Fruit fly (Drosophila melanogaster): ENCODE results near the gene Scsalpha1.

The Scsalpha1 gene

dm6 chr3L:3806330-3806729 lies 7.7 kb upstream of the Scsalpha1 start, which contains the start of the genes CG32264, ntc and IntS10 (continued):
- peak; percentile 17 for TF ChIP-seq Deaf1 (tag; optimal IDR thresholded peaks at IDR 0.05)
- TF ChIP-seq Xbp1 (GFP tag; optimal IDR thresholded peaks at IDR 0.05) = peak; percentile 81
- TF ChIP-seq CG11560 (tag; IDR thresholded peaks at IDR 0.05) = peak; percentile 31; the same call in 2 of the 3 replicates
- peak; percentile 67 for TF ChIP-seq CG14014 (GFP tag; IDR thresholded peaks at IDR 0.05)
- TF ChIP-seq CG7357 (GFP tag; IDR thresholded peaks at IDR 0.05) = no peak
- peak; percentile 7 for TF ChIP-seq CG6254 (GFP tag; optimal IDR thresholded peaks at IDR 0.05)
- TF ChIP-seq CG14667 (GFP tag; IDR thresholded peaks at IDR 0.05) = no peak
- peak; percentile 67 for TF ChIP-seq CG13296 (GFP tag; optimal IDR thresholded peaks at IDR 0.05)
- no peak for TF ChIP-seq CG17328 (GFP tag; IDR thresholded peaks at IDR 0.05)
- no peak for TF ChIP-seq vnd (GFP tag; IDR thresholded peaks at IDR 0.05; ENCODE audit: partially characterized antibody)
- 0 out of 2 replicates have a peak, but pooled peaks have one; percentile 20 for TF ChIP-seq H2.0 (GFP tag; IDR thresholded peaks at IDR 0.05)
- TF ChIP-seq C15 (GFP tag; IDR thresholded peaks at IDR 0.05) = no peak
- TF ChIP-seq CG8765 (GFP tag; IDR thresholded peaks at IDR 0.05) = no peak
- no peak for TF ChIP-seq oc (tag; optimal IDR thresholded peaks at IDR 0.05)
- no peak for TF ChIP-seq CG3726 (GFP tag; IDR thresholded peaks at IDR 0.05)
- no peak for TF ChIP-seq CkIIα-i1 (GFP tag; IDR thresholded peaks at IDR 0.05)
- no peak for TF ChIP-seq CG17802 (tag; optimal IDR thresholded peaks at IDR 0.05)
- peak; percentile 60 for TF ChIP-seq NFAT (GFP tag; IDR thresholded peaks at IDR 0.05)
- peak; percentile 45 for TF ChIP-seq Oli (tag; optimal IDR thresholded peaks at IDR 0.05)
- TF ChIP-seq CG11723 (GFP tag; optimal IDR thresholded peaks at IDR 0.05) = peak; percentile 47
- TF ChIP-seq Hand (GFP tag; optimal IDR thresholded peaks at IDR 0.05) = no peak
- TF ChIP-seq sob (GFP tag; IDR thresholded peaks at IDR 0.05) = peak; percentile 77
- peak; percentile 48 to 93 for TF ChIP-seq crp (GFP tag; optimal IDR thresholded peaks at IDR 0.05)
- peak; percentile 41 for TF ChIP-seq CG11398 (GFP tag; optimal IDR thresholded peaks at IDR 0.05)
- TF ChIP-seq Ravus (GFP tag; IDR thresholded peaks at IDR 0.05) = no peak
- peak; percentile 68 for TF ChIP-seq crc (GFP tag; optimal IDR thresholded peaks at IDR 0.05)
- TF ChIP-seq ro (GFP tag; IDR thresholded peaks at IDR 0.05) = no peak
- 0 out of 3 replicates have a peak, but pooled peaks have one; percentile 25 for TF ChIP-seq zfh1 (GFP tag; IDR thresholded peaks at IDR 0.05)
- TF ChIP-seq org-1 (GFP tag; optimal IDR thresholded peaks at IDR 0.05) = peak; percentile 43
- peak; percentile 4 for TF ChIP-seq odd (GFP tag; optimal IDR thresholded peaks at IDR 0.05)
- TF ChIP-seq CG3065 (GFP tag; optimal IDR thresholded peaks at IDR 0.05) = peak; percentile 22
- peak; percentile 86 for TF ChIP-seq nmo (GFP tag; optimal IDR thresholded peaks at IDR 0.05)
- no peak for TF ChIP-seq ase (GFP tag; IDR thresholded peaks at IDR 0.05)
- peak; percentile 16 for TF ChIP-seq ems (GFP tag; optimal IDR thresholded peaks at IDR 0.05)
- TF ChIP-seq Dek (tag; optimal IDR thresholded peaks at IDR 0.05) = peak; percentile 66
- peak; percentile 38 for TF ChIP-seq CG12104 (GFP tag; optimal IDR thresholded peaks at IDR 0.05)
- peak; percentile 77 for TF ChIP-seq ind (GFP tag; optimal IDR thresholded peaks at IDR 0.05)
- no peak for TF ChIP-seq CG6813 (GFP tag; optimal IDR thresholded peaks at IDR 0.05)
- TF ChIP-seq tap (tag; optimal IDR thresholded peaks at IDR 0.05) = no peak
- peak; percentile 31 for TF ChIP-seq Elba2 (GFP tag; optimal IDR thresholded peaks at IDR 0.05)
- TF ChIP-seq Drgx (GFP tag; IDR thresholded peaks at IDR 0.05) = no peak
- peak; percentile 70 for TF ChIP-seq disco-r (GFP tag; optimal IDR thresholded peaks at IDR 0.05)
- no peak for TF ChIP-seq Trl (optimal IDR thresholded peaks at IDR 0.05)
- TF ChIP-seq Trl (GFP tag; optimal IDR thresholded peaks at IDR 0.05) = peak; percentile 78
- TF ChIP-seq CG31388 (GFP tag; optimal IDR thresholded peaks at IDR 0.05) = peak; percentile 16
- TF ChIP-seq gro (GFP tag; optimal IDR thresholded peaks at IDR 0.05) = peak; percentile 84
- TF ChIP-seq Poxn (GFP tag; IDR thresholded peaks at IDR 0.05) = no peak
- TF ChIP-seq CG31365 (tag; optimal IDR thresholded peaks at IDR 0.05) = no peak
- TF ChIP-seq CG9817 (tag; optimal IDR thresholded peaks at IDR 0.05) = peak; percentile 83
- peak; percentile 47 for TF ChIP-seq pb (GFP tag; optimal IDR thresholded peaks at IDR 0.05)
- TF ChIP-seq br (optimal IDR thresholded peaks at IDR 0.05) = no peak
- no peak for TF ChIP-seq CG2875 (GFP tag; optimal IDR thresholded peaks at IDR 0.05)
- peak; percentile 51 for TF ChIP-seq CG33557 (GFP tag; optimal IDR thresholded peaks at IDR 0.05)

All from whole organism, embryonic.